Worm (Caenorhabditis elegans) whole organism, L2 larva: Measurements from ENCODE around the gene cox-14.

ENCODE experiments used
- C34F6.9 ChIP-seq: fragments of 150-350 bp; optimal IDR thresholded peaks from 2 replicates; lab custom pipeline; 2014; ENCODE audit warnings: missing biosample characterization, missing genetic modification characterization
- F13H6.1 ChIP-seq: sonication (generic microtip); optimal IDR thresholded peaks from 2 replicates; lab custom pipeline; 2016; ENCODE audit warnings: missing genetic modification characterization, missing compliant biosample characterization
- Y55F3AM.14 ChIP-seq: fragments of 200-800 bp; sonication (Bioruptor generic); optimal IDR thresholded peaks from 2 replicates; lab custom pipeline; 2018; ENCODE audit warnings: mild to moderate bottlenecking, missing genetic modification characterization, missing compliant biosample characterization
- ZK546.5 ChIP-seq: sonication (generic microtip); optimal IDR thresholded peaks from 2 replicates; lab custom pipeline; 2017; ENCODE audit warnings: missing biosample characterization, missing genetic modification characterization
- alr-1 ChIP-seq: fragments of 150-350 bp; optimal IDR thresholded peaks from 2 replicates; lab custom pipeline; 2014; ENCODE audit warnings: missing biosample characterization, missing genetic modification characterization
- aly-2 ChIP-seq: fragments of 150-350 bp; optimal IDR thresholded peaks from 2 replicates; lab custom pipeline; 2014; ENCODE audit warnings: missing biosample characterization, missing genetic modification characterization
- ama-1 ChIP-seq: fragments of 150-350 bp; optimal IDR thresholded peaks from 2 replicates; lab custom pipeline; 2018; ENCODE audit warnings: inconsistent platforms
- blmp-1 ChIP-seq: sonication (generic microtip); optimal IDR thresholded peaks from 2 replicates; lab custom pipeline; 2017; ENCODE audit warnings: missing genetic modification characterization, mild to moderate bottlenecking, missing compliant biosample characterization, antibody characterized with exemption, moderate library complexity; ENCODE audit not compliant: insufficient read depth
- ceh-16 ChIP-seq: fragments of 150-350 bp; optimal IDR thresholded peaks from 2 replicates; lab custom pipeline; 2014; ENCODE audit warnings: missing biosample characterization, missing genetic modification characterization
- ceh-82 ChIP-seq: fragments of 150-350 bp; optimal IDR thresholded peaks from 2 replicates; lab custom pipeline; 2014; ENCODE audit warnings: missing biosample characterization, missing genetic modification characterization
- crh-2 ChIP-seq: sonication (generic microtip); optimal IDR thresholded peaks from 2 replicates; lab custom pipeline; 2017; ENCODE audit warnings: missing biosample characterization, missing genetic modification characterization
- egl-27 ChIP-seq: sonication (generic microtip); optimal IDR thresholded peaks from 3 replicates; lab custom pipeline; 2017; ENCODE audit warnings: missing biosample characterization, missing genetic modification reagents, missing genetic modification characterization
- elt-1 ChIP-seq: fragments of 150-350 bp; optimal IDR thresholded peaks from 2 replicates; lab custom pipeline; 2014; ENCODE audit warnings: missing biosample characterization, missing genetic modification characterization
- elt-3 ChIP-seq: sonication (generic microtip); optimal IDR thresholded peaks from 2 replicates; lab custom pipeline; 2017; ENCODE audit warnings: missing biosample characterization, missing genetic modification characterization
- fos-1 ChIP-seq: fragments of 150-350 bp; optimal IDR thresholded peaks from 2 replicates; lab custom pipeline; 2014; ENCODE audit warnings: missing biosample characterization, missing genetic modification characterization
- gmeb-1 ChIP-seq: fragments of 150-350 bp; optimal IDR thresholded peaks from 2 replicates; lab custom pipeline; 2014; ENCODE audit warnings: missing biosample characterization, missing genetic modification characterization
- lin-13 ChIP-seq: fragments of 150-350 bp; optimal IDR thresholded peaks from 2 replicates; lab custom pipeline; 2014; ENCODE audit warnings: missing biosample characterization, missing genetic modification reagents, missing genetic modification characterization
- lin-39 ChIP-seq: fragments of 150-350 bp; optimal IDR thresholded peaks from 2 replicates; lab custom pipeline; 2014; ENCODE audit warnings: missing biosample characterization, missing genetic modification reagents, missing genetic modification characterization
- lsy-2 ChIP-seq, 2 experiments: fragments of 150-350 bp in 1 of 2; sonication (generic microtip) in 1 of 2; optimal IDR thresholded peaks; 2 replicates each; lab custom pipeline; 2014 to 2017; ENCODE audit warnings: missing biosample characterization in 2 of 2, missing genetic modification characterization in 2 of 2
- mab-5 ChIP-seq: fragments of 150-350 bp; optimal IDR thresholded peaks from 2 replicates; lab custom pipeline; 2014; ENCODE audit warnings: missing biosample characterization, missing genetic modification characterization
- mbf-1 ChIP-seq: sonication (generic microtip); optimal IDR thresholded peaks from 2 replicates; lab custom pipeline; 2017; ENCODE audit warnings: missing biosample characterization, missing genetic modification characterization
- mdl-1 ChIP-seq, 2 experiments: fragments of 150-350 bp in 1 of 2; sonication (generic microtip) in 1 of 2; optimal IDR thresholded peaks; 2 replicates each; lab custom pipeline; 2017; ENCODE audit warnings: missing biosample characterization in 2 of 2, missing genetic modification characterization in 2 of 2
- nhr-10 ChIP-seq: sonication (generic microtip); optimal IDR thresholded peaks from 2 replicates; lab custom pipeline; 2017; ENCODE audit warnings: missing biosample characterization, missing genetic modification characterization
- nhr-11 ChIP-seq: fragments of 150-350 bp; optimal IDR thresholded peaks from 2 replicates; lab custom pipeline; 2014; ENCODE audit warnings: missing biosample characterization, missing genetic modification characterization
- nhr-12 ChIP-seq: fragments of 150-350 bp; optimal IDR thresholded peaks from 2 replicates; lab custom pipeline; 2014; ENCODE audit warnings: missing biosample characterization, missing genetic modification characterization
- nhr-129 ChIP-seq: fragments of 150-350 bp; optimal IDR thresholded peaks from 2 replicates; lab custom pipeline; 2014; ENCODE audit warnings: missing biosample characterization, missing genetic modification characterization
- nhr-21 ChIP-seq: fragments of 150-350 bp; optimal IDR thresholded peaks from 2 replicates; lab custom pipeline; 2014; ENCODE audit warnings: missing biosample characterization, missing genetic modification characterization
- nhr-23 ChIP-seq: fragments of 150-350 bp; optimal IDR thresholded peaks from 2 replicates; lab custom pipeline; 2014; ENCODE audit warnings: missing biosample characterization, missing genetic modification reagents, missing genetic modification characterization
- nhr-237 ChIP-seq: fragments of 150-350 bp; optimal IDR thresholded peaks from 2 replicates; lab custom pipeline; 2014; ENCODE audit warnings: missing biosample characterization, missing genetic modification characterization
- nhr-25 ChIP-seq: fragments of 150-350 bp; sonication (generic microtip); optimal IDR thresholded peaks from 3 replicates; lab custom pipeline; 2014; ENCODE audit warnings: missing biosample characterization, missing genetic modification characterization
- nhr-6 ChIP-seq: fragments of 150-350 bp; optimal IDR thresholded peaks from 2 replicates; lab custom pipeline; 2014; ENCODE audit warnings: missing biosample characterization, missing genetic modification characterization
- nhr-77 ChIP-seq: fragments of 150-350 bp; optimal IDR thresholded peaks from 2 replicates; lab custom pipeline; 2014; ENCODE audit warnings: missing biosample characterization, missing genetic modification characterization
- peb-1 ChIP-seq: fragments of 150-350 bp; optimal IDR thresholded peaks from 2 replicates; lab custom pipeline; 2014; ENCODE audit warnings: missing biosample characterization, missing genetic modification characterization
- sem-4 ChIP-seq: fragments of 150-350 bp; optimal IDR thresholded peaks from 2 replicates; lab custom pipeline; 2014; ENCODE audit warnings: missing biosample characterization, missing genetic modification reagents, missing genetic modification characterization
- skn-1 ChIP-seq: sonication (generic microtip); optimal IDR thresholded peaks from 2 replicates; lab custom pipeline; 2017; ENCODE audit warnings: missing biosample characterization, missing genetic modification characterization
- sma-3 ChIP-seq: sonication (generic microtip); optimal IDR thresholded peaks from 2 replicates; lab custom pipeline; 2016; ENCODE audit warnings: missing genetic modification reagents, missing genetic modification characterization, missing compliant biosample characterization
- sma-9 ChIP-seq, 2 experiments: fragments of 150-350 bp in 1 of 2; sonication (generic microtip) in 1 of 2; optimal IDR thresholded peaks; 2 replicates each; lab custom pipeline; 2014 to 2016; ENCODE audit warnings: missing genetic modification characterization in 2 of 2, mild to moderate bottlenecking in 1 of 2, missing biosample characterization in 1 of 2, missing compliant biosample characterization in 1 of 2, missing genetic modification reagents in 1 of 2, moderate library complexity in 1 of 2
- snpc-4 ChIP-seq: fragments of 150-350 bp; optimal IDR thresholded peaks from 2 replicates; lab custom pipeline; 2014; ENCODE audit warnings: missing biosample characterization, missing genetic modification characterization
- unc-39 ChIP-seq: fragments of 150-350 bp; optimal IDR thresholded peaks from 2 replicates; lab custom pipeline; 2014; ENCODE audit warnings: missing biosample characterization, missing genetic modification characterization
- unc-55 ChIP-seq: fragments of 150-350 bp; sonication (generic microtip); optimal IDR thresholded peaks from 3 replicates; lab custom pipeline; 2014; ENCODE audit warnings: missing biosample characterization, missing genetic modification reagents, missing genetic modification characterization
- unc-62 ChIP-seq: fragments of 150-350 bp; optimal IDR thresholded peaks from 2 replicates; lab custom pipeline; 2014; ENCODE audit warnings: missing biosample characterization, missing genetic modification reagents, missing genetic modification characterization
- zag-1 ChIP-seq: fragments of 150-350 bp; optimal IDR thresholded peaks from 2 replicates; lab custom pipeline; 2014; ENCODE audit warnings: missing biosample characterization, missing genetic modification characterization
- ztf-1 ChIP-seq: fragments of 200-800 bp; sonication (Bioruptor generic); conservative IDR thresholded peaks from 2 replicates; pipeline ENCODE4 v1.3.6; 2022; ENCODE audit warnings: missing genetic modification characterization, missing compliant biosample characterization
- ztf-11 ChIP-seq: sonication (generic microtip); optimal IDR thresholded peaks from 2 replicates; lab custom pipeline; 2017; ENCODE audit warnings: missing biosample characterization, missing genetic modification characterization
- ztf-4 ChIP-seq: fragments of 150-350 bp; optimal IDR thresholded peaks from 2 replicates; lab custom pipeline; 2014; ENCODE audit warnings: missing biosample characterization, missing genetic modification characterization

The cox-14 gene

DNA sequence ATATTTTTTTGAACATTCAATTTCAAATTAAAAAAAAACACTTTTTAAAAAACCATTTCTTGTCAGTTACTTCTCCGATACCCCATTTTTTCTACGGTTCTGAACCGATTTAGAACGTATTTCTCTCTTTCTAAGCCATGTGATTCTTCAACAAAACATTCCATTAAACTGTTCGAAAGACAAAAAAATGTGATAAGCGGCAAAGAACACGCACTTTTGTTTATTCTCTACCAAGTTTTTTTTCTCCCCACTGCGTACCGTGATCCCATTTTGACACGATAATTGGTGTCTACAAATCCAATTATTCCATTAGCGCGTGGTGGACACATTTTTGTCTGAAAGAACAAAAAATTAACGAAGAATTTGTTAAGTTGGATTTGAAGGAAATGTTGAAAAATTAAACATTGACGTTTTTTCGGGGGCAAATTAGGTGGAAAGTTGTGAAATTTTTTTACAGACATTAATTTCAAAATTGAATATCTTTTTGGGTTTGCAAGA is 22.6 kb downstream of the cox-14 start:
- TF ChIP-seq lsy-2 (tag; optimal IDR thresholded peaks at IDR 0.05; lab: Kevin White, UChicago) (no peak), nhr-129 (tag; lab: Kevin White, UChicago) (peak; percentile 13)

DNA sequence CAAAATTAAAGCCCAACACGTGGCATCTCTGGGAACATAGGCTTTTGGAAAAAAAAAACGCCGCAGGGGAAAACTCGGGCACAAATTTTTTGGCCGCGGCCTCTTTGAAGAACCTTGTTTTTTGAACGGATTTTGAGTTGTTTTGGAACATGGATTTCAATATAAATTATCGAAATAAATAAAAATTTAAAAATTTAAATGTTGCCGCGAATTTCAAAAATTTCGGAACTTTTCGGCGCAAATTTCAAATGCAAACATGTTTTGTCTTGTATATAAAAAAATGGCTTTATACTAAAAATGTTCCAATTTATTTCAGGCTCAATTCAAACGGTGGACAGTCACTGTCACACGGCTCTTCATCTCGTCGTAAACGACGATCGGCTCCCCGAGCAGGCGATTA is 25.3 kb downstream of the cox-14 start:
- no peak for TF ChIP-seq lin-39 (tag; lab: Kevin White, UChicago)
- no peak for TF ChIP-seq unc-55 (GFP tag; lab: Kevin White, UChicago)
- no peak for TF ChIP-seq snpc-4 (tag; lab: Kevin White, UChicago)
- no peak for TF ChIP-seq blmp-1
- TF ChIP-seq lsy-2 (tag; optimal IDR thresholded peaks at IDR 0.05; lab: Kevin White, UChicago): no peak
- no peak for TF ChIP-seq mbf-1 (tag; lab: Kevin White, UChicago)
- no peak for TF ChIP-seq aly-2 (tag; lab: Kevin White, UChicago)
- TF ChIP-seq nhr-23 (tag; lab: Kevin White, UChicago): no peak
- no peak for TF ChIP-seq mdl-1 (tag; optimal IDR thresholded peaks at IDR 0.05; lab: Kevin White, UChicago)
- no peak for TF ChIP-seq egl-27
- no peak for TF ChIP-seq nhr-12
- TF ChIP-seq ztf-4 (tag; lab: Kevin White, UChicago): no peak
- no peak for TF ChIP-seq Y55F3AM.14 (GFP tag; lab: Kevin White, UChicago)
- no peak for TF ChIP-seq nhr-11
- TF ChIP-seq peb-1 (tag; lab: Kevin White, UChicago): no peak
- TF ChIP-seq sma-3 (GFP tag; lab: Kevin White, UChicago): no peak
- TF ChIP-seq alr-1: no peak
- no peak for TF ChIP-seq gmeb-1 (tag; lab: Kevin White, UChicago)

DNA sequence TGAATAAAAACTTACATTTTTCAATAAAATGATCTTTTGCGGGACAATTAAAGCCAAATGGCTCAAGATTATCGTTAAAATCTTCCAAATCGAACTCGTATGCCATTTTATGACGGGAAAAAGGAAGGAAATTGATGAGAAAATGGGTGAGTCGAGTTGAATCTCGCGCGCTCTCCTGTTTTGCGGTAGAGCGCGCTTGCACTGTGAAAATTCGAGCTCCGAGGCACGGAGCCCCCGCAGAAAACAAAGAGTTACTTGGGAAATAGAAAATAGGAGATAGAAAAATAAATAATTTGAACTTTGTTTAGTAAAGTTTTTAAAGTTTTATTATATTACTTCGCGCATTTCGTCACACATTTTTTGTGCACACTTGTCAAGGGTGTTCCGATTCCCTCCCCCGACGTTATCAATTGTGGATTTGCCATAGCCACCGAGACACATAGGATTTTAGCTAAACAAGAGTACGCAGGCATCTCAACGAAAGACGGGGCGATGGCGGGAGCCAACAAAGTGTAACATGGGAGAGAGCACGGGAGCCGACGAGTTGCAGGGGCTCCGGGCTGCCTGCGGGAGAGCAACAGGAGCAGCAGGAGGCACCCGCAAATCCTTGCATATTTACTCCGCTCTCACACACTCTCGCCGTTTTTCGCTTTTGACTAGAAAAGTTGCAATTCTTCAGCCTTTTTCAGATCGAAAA is 29.8 kb downstream of the cox-14 start, which contains the start of the genes div-1 and cor-1:
Gene div-1 (minus strand): TSS at position 119 of the 697 bp plus-strand sequence.
Gene cor-1 (plus strand): TSS at position 671 of the 697 bp plus-strand sequence.
- no peak for TF ChIP-seq mbf-1 (tag; lab: Kevin White, UChicago)
- peak; percentile 38 for TF ChIP-seq C34F6.9
- no peak for TF ChIP-seq blmp-1
- no peak for TF ChIP-seq alr-1
- TF ChIP-seq nhr-11: no peak
- TF ChIP-seq nhr-12: no peak
- peak; percentile 10 for TF ChIP-seq sma-3 (GFP tag; lab: Kevin White, UChicago)
- peak; percentile 56 for TF ChIP-seq unc-55 (GFP tag; lab: Kevin White, UChicago)
- TF ChIP-seq skn-1 (tag; lab: Kevin White, UChicago): no peak
- no peak for TF ChIP-seq sem-4
- no peak for TF ChIP-seq nhr-10
- no peak for TF ChIP-seq nhr-25 (tag; lab: Kevin White, UChicago)
- no peak for TF ChIP-seq zag-1 (tag; lab: Kevin White, UChicago)
- TF ChIP-seq peb-1 (tag; lab: Kevin White, UChicago): no peak
- no peak for TF ChIP-seq ztf-1
- no peak for TF ChIP-seq ceh-16 (tag; lab: Kevin White, UChicago)
- peak; percentile 5 for TF ChIP-seq F13H6.1 (tag; lab: Kevin White, UChicago)
- peak; percentile 16 for TF ChIP-seq lin-13 (GFP tag; lab: Kevin White, UChicago)
- TF ChIP-seq ztf-11: no peak
- TF ChIP-seq unc-62 (GFP tag; lab: Kevin White, UChicago): no peak
- no peak for TF ChIP-seq aly-2 (tag; lab: Kevin White, UChicago)
- peak; percentile 37 for TF ChIP-seq crh-2 (tag; lab: Kevin White, UChicago)
- TF ChIP-seq gmeb-1 (tag; lab: Kevin White, UChicago): peak; percentile 86
- TF ChIP-seq elt-1 (tag; lab: Kevin White, UChicago): no peak
- no peak for TF ChIP-seq mab-5
- no peak for TF ChIP-seq nhr-77 (tag; lab: Kevin White, UChicago)
- TF ChIP-seq ceh-82 (tag; lab: Kevin White, UChicago): no peak
- TF ChIP-seq ama-1 (lab: Kevin White, UChicago): no peak
- TF ChIP-seq lsy-2 (tag; optimal IDR thresholded peaks at IDR 0.05; lab: Kevin White, UChicago): peak in 1 of 2 experiments; percentile 60
- no peak for TF ChIP-seq lin-39 (tag; lab: Kevin White, UChicago)
- no peak for TF ChIP-seq fos-1 (tag; lab: Kevin White, UChicago)
- TF ChIP-seq Y55F3AM.14 (GFP tag; lab: Kevin White, UChicago): no peak
- no peak for TF ChIP-seq mdl-1 (tag; optimal IDR thresholded peaks at IDR 0.05; lab: Kevin White, UChicago)
- TF ChIP-seq sma-9 (GFP tag; optimal IDR thresholded peaks at IDR 0.05; lab: Kevin White, UChicago): no peak
- TF ChIP-seq sma-9 (tag; optimal IDR thresholded peaks at IDR 0.05; lab: Kevin White, UChicago): no peak
- no peak for TF ChIP-seq elt-3
- no peak for TF ChIP-seq ZK546.5 (tag; lab: Kevin White, UChicago)
- no peak for TF ChIP-seq nhr-21 (tag; lab: Kevin White, UChicago)
- TF ChIP-seq unc-39 (tag; lab: Kevin White, UChicago): no peak
- TF ChIP-seq nhr-129 (tag; lab: Kevin White, UChicago): peak; percentile 15
- TF ChIP-seq nhr-237 (tag; lab: Kevin White, UChicago): no peak
- no peak for TF ChIP-seq nhr-23 (tag; lab: Kevin White, UChicago)
- TF ChIP-seq egl-27: no peak
- no peak for TF ChIP-seq nhr-6
